Worm (Caenorhabditis elegans) whole organism, L4 larva: ENCODE measurements around the gene C03C10.2.

ENCODE experiments used
- F26F4.8 ChIP-seq: fragments of 200-800 bp; sonication (Bioruptor generic); conservative IDR thresholded peaks from 2 replicates; pipeline ENCODE4 v1.3.6; 2022; ENCODE audit warnings: missing genetic modification characterization, missing compliant biosample characterization
- F37D6.2 ChIP-seq: sonication (generic microtip); optimal IDR thresholded peaks from 2 replicates; lab custom pipeline; 2016; ENCODE audit warnings: mild to moderate bottlenecking, missing genetic modification characterization, missing compliant biosample characterization
- R02D3.7 ChIP-seq: fragments of 150-350 bp; sonication (generic microtip); optimal IDR thresholded peaks from 3 replicates; lab custom pipeline; 2014; ENCODE audit warnings: missing biosample characterization, missing genetic modification characterization
- T20F7.1 ChIP-seq: fragments of 200-800 bp; sonication (Bioruptor generic); optimal IDR thresholded peaks from 2 replicates; lab custom pipeline; 2018; ENCODE audit warnings: mild to moderate bottlenecking, missing genetic modification characterization, missing compliant biosample characterization
- T26A8.4 ChIP-seq: fragments of 200-800 bp; sonication (Bioruptor generic); IDR thresholded peaks from 2 replicates; pipeline ENCODE4 v1.3.6; 2022; ENCODE audit warnings: missing genetic modification characterization, missing compliant biosample characterization
- Y75B8A.6 ChIP-seq: fragments of 200-800 bp; sonication (Bioruptor generic); IDR thresholded peaks from 2 replicates; pipeline ENCODE4 v1.3.6; 2022; ENCODE audit warnings: missing genetic modification reagents, missing genetic modification characterization, missing compliant biosample characterization
- ZK337.2 ChIP-seq: fragments of 200-800 bp; sonication (Bioruptor generic); IDR thresholded peaks from 2 replicates; pipeline ENCODE4 v1.3.6; 2022; ENCODE audit warnings: missing genetic modification reagents, missing genetic modification characterization, missing compliant biosample characterization
- ZK546.5 ChIP-seq, 2 experiments: sonication (generic microtip); optimal IDR thresholded peaks; 2 replicates each; lab custom pipeline; 2017; ENCODE audit warnings: missing biosample characterization in 2 of 2, missing genetic modification characterization in 2 of 2
- ama-1 ChIP-seq: fragments of 150-350 bp; optimal IDR thresholded peaks from 2 replicates; lab custom pipeline; 2014; ENCODE audit warnings: inconsistent platforms, mixed read lengths
- attf-4 ChIP-seq: sonication (generic microtip); optimal IDR thresholded peaks from 3 replicates; lab custom pipeline; 2017; ENCODE audit warnings: missing biosample characterization, missing genetic modification characterization
- ceh-28 ChIP-seq: fragments of 150-350 bp; optimal IDR thresholded peaks from 2 replicates; lab custom pipeline; 2014; ENCODE audit warnings: missing biosample characterization, missing genetic modification reagents, missing genetic modification characterization
- ceh-82 ChIP-seq: sonication (generic microtip); optimal IDR thresholded peaks from 2 replicates; lab custom pipeline; 2017; ENCODE audit warnings: missing biosample characterization, missing genetic modification characterization
- daf-12 ChIP-seq: fragments of 150-350 bp; optimal IDR thresholded peaks from 2 replicates; lab custom pipeline; 2014; ENCODE audit warnings: missing biosample characterization, missing genetic modification reagents, missing genetic modification characterization
- daf-19 ChIP-seq: fragments of 200-800 bp; sonication (Bioruptor generic); conservative IDR thresholded peaks from 2 replicates; pipeline ENCODE4 v1.3.6; 2022; ENCODE audit warnings: missing genetic modification characterization, missing compliant biosample characterization
- daf-8 ChIP-seq: fragments of 200-800 bp; sonication (Bioruptor generic); IDR thresholded peaks from 2 replicates; pipeline ENCODE4 v1.3.6; 2022; ENCODE audit warnings: missing genetic modification characterization, missing compliant biosample characterization
- dmd-8 ChIP-seq: fragments of 200-800 bp; sonication (Bioruptor generic); IDR thresholded peaks from 2 replicates; pipeline ENCODE4 v1.3.6; 2022; ENCODE audit warnings: missing genetic modification characterization, missing compliant biosample characterization
- dmd-9 ChIP-seq: fragments of 200-800 bp; sonication (Bioruptor generic); IDR thresholded peaks from 2 replicates; pipeline ENCODE4 v1.3.6; 2022; ENCODE audit warnings: missing genetic modification reagents, missing genetic modification characterization, missing compliant biosample characterization
- dpl-1 ChIP-seq: fragments of 150-350 bp; optimal IDR thresholded peaks from 2 replicates; lab custom pipeline; 2014; ENCODE audit warnings: missing biosample characterization, missing genetic modification reagents, missing genetic modification characterization
- duxl-1 ChIP-seq: sonication (generic microtip); optimal IDR thresholded peaks from 2 replicates; lab custom pipeline; 2016; ENCODE audit warnings: mild to moderate bottlenecking, missing genetic modification characterization, moderate library complexity, missing compliant biosample characterization; ENCODE audit not compliant: poor library complexity
- dve-1 ChIP-seq: sonication (generic microtip); optimal IDR thresholded peaks from 2 replicates; lab custom pipeline; 2017; ENCODE audit warnings: antibody characterized with exemption, mild to moderate bottlenecking, missing genetic modification characterization, missing compliant biosample characterization; ENCODE audit not compliant: insufficient read depth
- egl-27 ChIP-seq: sonication (generic microtip); optimal IDR thresholded peaks from 3 replicates; lab custom pipeline; 2017; ENCODE audit warnings: missing biosample characterization, missing genetic modification reagents, missing genetic modification characterization
- egl-43 ChIP-seq: fragments of 200-800 bp; sonication (Bioruptor generic); IDR thresholded peaks from 2 replicates; pipeline ENCODE4 v1.3.6; 2022; ENCODE audit warnings: missing genetic modification reagents, missing genetic modification characterization, missing compliant biosample characterization
- gei-8 ChIP-seq: fragments of 200-800 bp; sonication (Bioruptor generic); optimal IDR thresholded peaks from 2 replicates; lab custom pipeline; 2018; ENCODE audit warnings: mild to moderate bottlenecking, missing genetic modification characterization, missing compliant biosample characterization
- hif-1 ChIP-seq, 2 experiments: sonication (generic microtip); optimal IDR thresholded peaks; 2 replicates each; lab custom pipeline; 2016 to 2017; ENCODE audit warnings: missing compliant biosample characterization in 2 of 2, missing genetic modification characterization in 2 of 2, missing genetic modification reagents in 2 of 2, missing genotype in 2 of 2, mild to moderate bottlenecking in 1 of 2
- hlh-11 ChIP-seq: fragments of 200-800 bp; sonication (Bioruptor generic); optimal IDR thresholded peaks from 2 replicates; lab custom pipeline; 2018; ENCODE audit warnings: mild to moderate bottlenecking, missing genetic modification characterization, missing compliant biosample characterization
- hmg-1.1 ChIP-seq: fragments of 200-800 bp; sonication (Bioruptor generic); IDR thresholded peaks from 2 replicates; pipeline ENCODE4 v1.3.6; 2022; ENCODE audit warnings: missing genetic modification reagents, missing genetic modification characterization, missing compliant biosample characterization
- jun-1 ChIP-seq: fragments of 150-350 bp; optimal IDR thresholded peaks from 2 replicates; lab custom pipeline; 2014; ENCODE audit warnings: missing biosample characterization, missing genetic modification reagents, missing genetic modification characterization
- lin-1 ChIP-seq: fragments of 200-800 bp; sonication (Bioruptor generic); IDR thresholded peaks from 2 replicates; pipeline ENCODE4 v1.3.6; 2022; ENCODE audit warnings: missing genetic modification reagents, missing genetic modification characterization, missing compliant biosample characterization
- lin-15B ChIP-seq: fragments of 150-350 bp; sonication (generic microtip); optimal IDR thresholded peaks from 3 replicates; lab custom pipeline; 2014; ENCODE audit warnings: missing biosample characterization, missing genetic modification characterization
- lin-39 ChIP-seq: fragments of 150-350 bp; optimal IDR thresholded peaks from 2 replicates; lab custom pipeline; 2014; ENCODE audit warnings: missing biosample characterization, missing genetic modification reagents, missing genetic modification characterization
- lir-3 ChIP-seq: sonication (generic microtip); optimal IDR thresholded peaks from 2 replicates; lab custom pipeline; 2016; ENCODE audit warnings: mild to moderate bottlenecking, missing genetic modification characterization, missing compliant biosample characterization
- lsy-2 ChIP-seq, 2 experiments: fragments of 150-350 bp in 1 of 2; sonication (generic microtip) in 1 of 2; optimal IDR thresholded peaks; 2 replicates each; lab custom pipeline; 2014 to 2017; ENCODE audit warnings: missing biosample characterization in 2 of 2, missing genetic modification characterization in 2 of 2
- mes-2 ChIP-seq: sonication (generic microtip); optimal IDR thresholded peaks from 2 replicates; lab custom pipeline; 2016; ENCODE audit warnings: missing genotype, mild to moderate bottlenecking, missing genetic modification characterization, missing compliant biosample characterization; ENCODE audit not compliant: poor library complexity, severe bottlenecking
- mxl-3 ChIP-seq: fragments of 200-800 bp; sonication (Bioruptor generic); optimal IDR thresholded peaks from 2 replicates; lab custom pipeline; 2018; ENCODE audit warnings: mild to moderate bottlenecking, missing genetic modification characterization, missing compliant biosample characterization
- nhr-11 ChIP-seq: fragments of 150-350 bp; optimal IDR thresholded peaks from 2 replicates; lab custom pipeline; 2014; ENCODE audit warnings: missing biosample characterization, missing genetic modification characterization
- nhr-28 ChIP-seq: fragments of 150-350 bp; optimal IDR thresholded peaks from 2 replicates; lab custom pipeline; 2014; ENCODE audit warnings: missing biosample characterization, missing genetic modification characterization
- nhr-42 ChIP-seq: fragments of 200-800 bp; sonication (Bioruptor generic); IDR thresholded peaks from 2 replicates; pipeline ENCODE4 v1.3.6; 2022; ENCODE audit warnings: missing genetic modification characterization, missing compliant biosample characterization
- nhr-48 ChIP-seq: sonication (generic microtip); optimal IDR thresholded peaks from 2 replicates; lab custom pipeline; 2016; ENCODE audit warnings: mild to moderate bottlenecking, missing genetic modification characterization, missing compliant biosample characterization
- nhr-76 ChIP-seq: fragments of 150-350 bp; optimal IDR thresholded peaks from 2 replicates; lab custom pipeline; 2014; ENCODE audit warnings: missing biosample characterization, missing genetic modification characterization
- pha-4 ChIP-seq, 2 experiments: fragments of 150-350 bp in 1 of 2; fragments of 200-800 bp in 1 of 2; sonication (Bioruptor generic) in 1 of 2; IDR thresholded peaks in 1 of 2; optimal IDR thresholded peaks in 1 of 2; 2 replicates each; pipeline versions ENCODE4 v1.3.6 to Lab custom; 2014 to 2022; ENCODE audit warnings: missing genetic modification characterization in 2 of 2, missing genetic modification reagents in 2 of 2, missing biosample characterization in 1 of 2, missing compliant biosample characterization in 1 of 2
- rbr-2 ChIP-seq: sonication (generic microtip); optimal IDR thresholded peaks from 2 replicates; lab custom pipeline; 2016; ENCODE audit warnings: missing genotype, missing genetic modification characterization, missing compliant biosample characterization
- saeg-2 ChIP-seq: fragments of 200-800 bp; sonication (Bioruptor generic); IDR thresholded peaks from 2 replicates; pipeline ENCODE4 v1.3.6; 2022; ENCODE audit warnings: missing genetic modification reagents, missing genetic modification characterization, missing compliant biosample characterization
- snpc-1.2 ChIP-seq: fragments of 200-800 bp; sonication (Bioruptor generic); IDR thresholded peaks from 2 replicates; pipeline ENCODE4 v1.3.6; 2022; ENCODE audit warnings: missing genetic modification reagents, missing genetic modification characterization, missing compliant biosample characterization
- spr-1 ChIP-seq: sonication (generic microtip); optimal IDR thresholded peaks from 2 replicates; lab custom pipeline; 2016; ENCODE audit warnings: mild to moderate bottlenecking, missing genetic modification characterization, missing compliant biosample characterization
- spr-3 ChIP-seq: fragments of 200-800 bp; sonication (Bioruptor generic); optimal IDR thresholded peaks from 2 replicates; lab custom pipeline; 2018; ENCODE audit warnings: mild to moderate bottlenecking, missing genetic modification characterization, missing compliant biosample characterization
- tag-97 ChIP-seq: fragments of 200-800 bp; sonication (Bioruptor generic); IDR thresholded peaks from 2 replicates; pipeline ENCODE4 v1.3.6; 2022; ENCODE audit warnings: missing genetic modification characterization, missing compliant biosample characterization
- tra-1 ChIP-seq: fragments of 200-800 bp; sonication (Bioruptor generic); IDR thresholded peaks from 2 replicates; pipeline ENCODE4 v1.3.6; 2022; ENCODE audit warnings: missing genetic modification reagents, missing genetic modification characterization, missing compliant biosample characterization
- unc-130 ChIP-seq: sonication (generic microtip); optimal IDR thresholded peaks from 2 replicates; lab custom pipeline; 2016; ENCODE audit warnings: missing genetic modification reagents, missing genetic modification characterization, missing compliant biosample characterization
- unc-39 ChIP-seq: sonication (generic microtip); optimal IDR thresholded peaks from 2 replicates; lab custom pipeline; 2017; ENCODE audit warnings: missing biosample characterization, missing genetic modification characterization
- zfp-2 ChIP-seq: sonication (generic microtip); optimal IDR thresholded peaks from 2 replicates; lab custom pipeline; 2016; ENCODE audit warnings: mild to moderate bottlenecking, missing genetic modification characterization, missing compliant biosample characterization
- zip-11 ChIP-seq: fragments of 200-800 bp; sonication (Bioruptor generic); IDR thresholded peaks from 2 replicates; pipeline ENCODE4 v1.3.6; 2022; ENCODE audit warnings: missing genetic modification characterization, missing compliant biosample characterization
- zip-2 ChIP-seq: fragments of 150-350 bp; optimal IDR thresholded peaks from 2 replicates; lab custom pipeline; 2014; ENCODE audit warnings: missing biosample characterization, missing genetic modification characterization

C03C10.2 gene

DNA sequence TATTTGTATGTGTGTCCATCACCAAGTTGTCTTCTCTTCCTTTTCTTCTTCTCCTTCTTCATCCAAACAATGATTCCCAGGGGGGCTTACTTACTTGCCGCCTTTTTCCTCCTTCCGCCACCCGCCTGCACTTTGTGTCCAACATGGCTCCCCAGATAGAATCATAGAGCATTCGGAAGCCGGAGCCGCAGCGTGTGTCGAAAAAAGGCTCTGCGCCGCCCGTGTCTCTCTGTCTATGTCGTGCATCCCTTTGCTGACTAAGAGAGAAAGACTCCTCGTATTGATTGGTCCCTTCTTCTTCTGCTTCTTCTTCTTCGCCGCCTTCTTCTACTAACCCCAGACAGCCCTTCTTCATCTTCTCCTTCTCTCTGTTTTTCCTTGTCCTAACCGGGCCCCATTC lies 27.1 kb upstream of the C03C10.2 start (continued):
- TF ChIP-seq nhr-42 (GFP tag; lab: Robert Waterston, UW), result no peak
- no peak for TF ChIP-seq F26F4.8
- TF ChIP-seq gei-8 (GFP tag; lab: Kevin White, UChicago), result no peak
- TF ChIP-seq lsy-2 (tag; optimal IDR thresholded peaks at IDR 0.05; lab: Kevin White, UChicago), result peak; percentile 46 to 48
- no peak for TF ChIP-seq zfp-2
- TF ChIP-seq T26A8.4 (GFP tag; lab: Robert Waterston, UW), result no peak
- no peak for TF ChIP-seq dmd-8
- no peak for TF ChIP-seq ama-1 (lab: Kevin White, UChicago)
- TF ChIP-seq F37D6.2, result peak; percentile 51
- TF ChIP-seq ZK546.5 (tag; optimal IDR thresholded peaks at IDR 0.05; lab: Kevin White, UChicago), result no peak
- peak; percentile 78 for TF ChIP-seq hmg-1.1
- TF ChIP-seq daf-12, result no peak
- no peak for TF ChIP-seq snpc-1.2 (GFP tag; lab: Robert Waterston, UW)
- no peak for TF ChIP-seq tag-97 (GFP tag; lab: Robert Waterston, UW)
- TF ChIP-seq T20F7.1 (GFP tag; lab: Kevin White, UChicago), result no peak
- no peak for TF ChIP-seq jun-1 (tag; lab: Kevin White, UChicago)
- no peak for TF ChIP-seq tra-1 (GFP tag; lab: Robert Waterston, UW)
- no peak for TF ChIP-seq nhr-11
- no peak for TF ChIP-seq spr-3 (GFP tag; lab: Kevin White, UChicago)
- no peak for TF ChIP-seq dpl-1 (GFP tag; lab: Kevin White, UChicago)
- TF ChIP-seq dmd-9, result no peak
- peak; percentile 72 for TF ChIP-seq rbr-2 (tag; lab: Kevin White, UChicago)
- TF ChIP-seq mxl-3 (GFP tag; lab: Kevin White, UChicago), result no peak
- no peak for TF ChIP-seq daf-19
- TF ChIP-seq dve-1 (tag; lab: Kevin White, UChicago), result no peak
- no peak for TF ChIP-seq unc-130 (GFP tag; lab: Kevin White, UChicago)
- TF ChIP-seq duxl-1, result no peak
- no peak for TF ChIP-seq ceh-82 (tag; lab: Kevin White, UChicago)
- no peak for TF ChIP-seq Y75B8A.6 (GFP tag; lab: Robert Waterston, UW)
- no peak for TF ChIP-seq zip-2 (tag; lab: Kevin White, UChicago)
- TF ChIP-seq zip-11, result no peak
- TF ChIP-seq spr-1, result no peak
- no peak for TF ChIP-seq lin-15B
- TF ChIP-seq hif-1 (tag; optimal IDR thresholded peaks at IDR 0.05; lab: Kevin White, UChicago), result no peak
- no peak for TF ChIP-seq R02D3.7
- TF ChIP-seq nhr-48 (tag; lab: Kevin White, UChicago), result no peak
- no peak for TF ChIP-seq lin-1
- no peak for TF ChIP-seq attf-4 (tag; lab: Kevin White, UChicago)
- TF ChIP-seq pha-4 (GFP tag; IDR thresholded peaks at IDR 0.05; lab: Robert Waterston, UW), result no peak
- no peak for TF ChIP-seq pha-4 (tag; optimal IDR thresholded peaks at IDR 0.05; lab: Kevin White, UChicago)
- peak; percentile 8 for TF ChIP-seq ceh-28
- TF ChIP-seq egl-43 (GFP tag; lab: Robert Waterston, UW), result peak; percentile 69; the same call in 1 of the 2 replicates
- TF ChIP-seq ZK337.2 (GFP tag; lab: Robert Waterston, UW), result no peak
- TF ChIP-seq saeg-2 (GFP tag; lab: Robert Waterston, UW), result no peak
- no peak for TF ChIP-seq hlh-11 (tag; lab: Kevin White, UChicago)
- TF ChIP-seq egl-27 (tag; lab: Kevin White, UChicago), result no peak
- TF ChIP-seq nhr-28 (tag; lab: Kevin White, UChicago), result no peak
- no peak for TF ChIP-seq unc-39 (tag; lab: Kevin White, UChicago)
- no peak for TF ChIP-seq lin-39 (tag; lab: Kevin White, UChicago)
- TF ChIP-seq nhr-76 (tag; lab: Kevin White, UChicago), result no peak
- TF ChIP-seq mes-2, result peak; percentile 49
- no peak for TF ChIP-seq daf-8
- TF ChIP-seq lir-3, result no peak
